Worm (Caenorhabditis elegans): ENCODE results near the gene gly-4.

- TF ChIP-seq nfya-1 (tag; optimal IDR thresholded peaks at IDR 0.05; ENCODE audit: borderline replicate concordance, insufficient read depth) = no peak
- TF ChIP-seq B0035.1 (tag; optimal IDR thresholded peaks at IDR 0.05) = no peak
- no peak for TF ChIP-seq snpc-4 (GFP tag; optimal IDR thresholded peaks at IDR 0.05)
- TF ChIP-seq snpc-4 (tag; optimal IDR thresholded peaks at IDR 0.05) = no peak
- no peak for TF ChIP-seq athp-1 (tag; optimal IDR thresholded peaks at IDR 0.05)
- no peak for TF ChIP-seq rec-8 (tag; optimal IDR thresholded peaks at IDR 0.05)
- no peak for TF ChIP-seq unc-62 (GFP tag; optimal IDR thresholded peaks at IDR 0.05)
- TF ChIP-seq pha-4 (tag; optimal IDR thresholded peaks at IDR 0.05) = no peak
These were observed 34.9 kb downstream of the gly-4 start for ce11 chrV:19860225-19860624.
